Worm (Caenorhabditis elegans) whole organism, midembryonic: ENCODE measurements around the gene F10E9.12.

Experiments
- flt-1 ChIP-seq: fragments of 200-800 bp; sonication (Bioruptor generic); IDR thresholded peaks from 2 replicates; pipeline ENCODE4 v1.3.6; 2022; ENCODE audit warnings: missing genetic modification characterization, missing compliant biosample characterization
- tab-1 ChIP-seq: fragments of 200-800 bp; sonication (Bioruptor generic); IDR thresholded peaks from 2 replicates; pipeline ENCODE4 v1.3.6; 2022; ENCODE audit warnings: missing genetic modification characterization, missing compliant biosample characterization

DNA sequence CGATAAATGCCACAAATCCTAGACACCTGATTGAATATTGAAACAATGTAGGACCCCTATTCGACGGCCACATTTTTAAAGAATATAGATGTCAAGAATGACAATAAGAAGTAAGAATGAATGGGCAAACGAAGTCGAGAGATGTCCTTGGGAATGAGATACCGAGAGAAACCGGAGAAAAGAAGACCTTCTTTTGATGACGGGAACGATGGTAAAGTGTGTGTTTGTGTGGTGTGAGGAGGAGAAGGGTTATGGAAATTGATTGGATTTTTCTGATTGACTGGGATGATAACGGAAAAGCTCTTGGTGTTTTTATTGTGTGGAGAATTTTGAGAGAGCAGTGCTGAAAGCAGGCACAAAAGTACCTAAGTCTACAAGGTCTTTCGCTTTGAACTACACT, 44.3 kb downstream of the F10E9.12 start, which contains the start of gene R05D3.9:
- no peak for TF ChIP-seq tab-1 (GFP tag; lab: Robert Waterston, UW)
- TF ChIP-seq flt-1 (GFP tag; lab: Robert Waterston, UW): no peak
